Fruit fly (Drosophila melanogaster) whole organism, embryonic: ENCODE data around the gene CG10286.

Experiments used
- Ada2b ChIP-seq: fragments of 200-800 bp; sonication (Bioruptor generic); IDR thresholded peaks from 2 replicates; pipeline ENCODE4 v1.3.6; 2022; ENCODE audit warnings: missing biosample characterization, missing genetic modification characterization
- CG1024 ChIP-seq: fragments of 200-800 bp; sonication (Bioruptor generic); IDR thresholded peaks from 2 replicates; pipeline ENCODE4 v1.3.6; 2022; ENCODE audit warnings: missing biosample characterization, missing genetic modification characterization
- CG10959 ChIP-seq: fragments of 200-800 bp; sonication (Bioruptor generic); IDR thresholded peaks from 2 replicates; pipeline ENCODE4 v1.3.6; 2022; ENCODE audit warnings: missing biosample characterization, missing genetic modification characterization
- CG12155 ChIP-seq: fragments of 200-800 bp; sonication (Bioruptor generic); optimal IDR thresholded peaks from 3 replicates; lab custom pipeline; 2016; ENCODE audit warnings: missing biosample characterization, missing genetic modification characterization
- CG15269 ChIP-seq: fragments of 200-800 bp; sonication (Bioruptor generic); optimal IDR thresholded peaks from 2 replicates; lab custom pipeline; 2018; ENCODE audit warnings: missing biosample characterization, mild to moderate bottlenecking, missing genetic modification characterization, moderate library complexity
- CG16779 ChIP-seq: fragments of 200-800 bp; sonication (Bioruptor generic); IDR thresholded peaks from 2 replicates; pipeline ENCODE4 v1.3.6; 2022; ENCODE audit warnings: missing biosample characterization, missing genetic modification characterization
- CG2199 ChIP-seq: fragments of 200-800 bp; sonication (Bioruptor generic); IDR thresholded peaks from 3 replicates; pipeline ENCODE4 v1.3.6; 2022; ENCODE audit warnings: missing biosample characterization, missing genetic modification characterization
- CG3163 ChIP-seq: fragments of 200-800 bp; sonication (Bioruptor generic); optimal IDR thresholded peaks from 3 replicates; lab custom pipeline; 2016; ENCODE audit warnings: missing biosample characterization, missing genetic modification characterization
- CG3281 ChIP-seq: fragments of 200-800 bp; sonication (Bioruptor generic); optimal IDR thresholded peaks from 3 replicates; lab custom pipeline; 2017; ENCODE audit warnings: missing biosample characterization, mild to moderate bottlenecking, missing genetic modification characterization
- CG33557 ChIP-seq: fragments of 200-800 bp; sonication (Bioruptor generic); optimal IDR thresholded peaks from 2 replicates; lab custom pipeline; 2019; ENCODE audit warnings: missing biosample characterization, mild to moderate bottlenecking, missing genetic modification characterization, moderate library complexity
- CG3407 ChIP-seq: fragments of 200-800 bp; sonication (Bioruptor generic); optimal IDR thresholded peaks from 2 replicates; lab custom pipeline; 2018; ENCODE audit warnings: missing biosample characterization, mild to moderate bottlenecking, missing genetic modification characterization
- CG7786 ChIP-seq: fragments of 200-800 bp; sonication (Bioruptor generic); optimal IDR thresholded peaks from 2 replicates; lab custom pipeline; 2016; ENCODE audit warnings: missing biosample characterization, missing genetic modification characterization
- CG8359 ChIP-seq: fragments of 200-800 bp; sonication (Bioruptor generic); optimal IDR thresholded peaks from 2 replicates; lab custom pipeline; 2017; ENCODE audit warnings: missing biosample characterization, mild to moderate bottlenecking, missing genetic modification characterization, borderline replicate concordance
- CG8388 ChIP-seq: fragments of 200-800 bp; sonication (Bioruptor generic); optimal IDR thresholded peaks from 2 replicates; lab custom pipeline; 2019; ENCODE audit warnings: missing biosample characterization, mild to moderate bottlenecking, missing genetic modification characterization, moderate library complexity
- CG8944 ChIP-seq: fragments of 200-800 bp; sonication (Bioruptor generic); optimal IDR thresholded peaks from 3 replicates; lab custom pipeline; 2016; ENCODE audit warnings: missing biosample characterization, missing genetic modification characterization
- CG9215 ChIP-seq: fragments of 200-800 bp; sonication (Bioruptor generic); IDR thresholded peaks from 2 replicates; pipeline ENCODE4 v1.3.6; 2022; ENCODE audit warnings: missing biosample characterization, missing genetic modification characterization
- CG9932 ChIP-seq: fragments of 200-800 bp; sonication (Bioruptor generic); IDR thresholded peaks from 2 replicates; pipeline ENCODE4 v1.3.6; 2022; ENCODE audit warnings: missing biosample characterization, missing genetic modification characterization
- CkIIα-i1 ChIP-seq: fragments of 200-800 bp; sonication (Bioruptor generic); IDR thresholded peaks from 2 replicates; pipeline ENCODE4 v1.3.6; 2022; ENCODE audit warnings: missing biosample characterization, missing genetic modification characterization
- Deaf1 ChIP-seq: fragments of 200-800 bp; optimal IDR thresholded peaks from 3 replicates; lab custom pipeline; 2019; ENCODE audit warnings: missing biosample characterization, mild to moderate bottlenecking, missing genetic modification characterization, moderate library complexity
- Fer1 ChIP-seq: fragments of 200-800 bp; sonication (Bioruptor generic); optimal IDR thresholded peaks from 2 replicates; lab custom pipeline; 2017; ENCODE audit warnings: missing biosample characterization, mild to moderate bottlenecking, missing genetic modification characterization
- Gug ChIP-seq: fragments of 200-800 bp; sonication (Bioruptor generic); IDR thresholded peaks from 4 replicates; pipeline ENCODE4 v1.3.6; 2022; ENCODE audit warnings: missing biosample characterization, missing genetic modification characterization
- Hr78 ChIP-seq, 2 experiments: fragments of 200-800 bp in 1 of 2; fragments of >200 bp in 1 of 2; sonication (Bioruptor generic) in 1 of 2; optimal IDR thresholded peaks; 2 replicates each; lab custom pipeline; 2017 to 2019; ENCODE audit warnings: missing biosample characterization in 2 of 2, missing genetic modification characterization in 2 of 2, mild to moderate bottlenecking in 1 of 2, moderate library complexity in 1 of 2
- Lim3 ChIP-seq: fragments of 200-800 bp; sonication (Bioruptor generic); IDR thresholded peaks from 2 replicates; pipeline ENCODE4 v1.3.6; 2022; ENCODE audit warnings: missing biosample characterization, missing genetic modification characterization
- Mes4 ChIP-seq: fragments of 200-800 bp; sonication (Bioruptor generic); optimal IDR thresholded peaks from 2 replicates; lab custom pipeline; 2016; ENCODE audit warnings: missing biosample characterization, missing genetic modification characterization
- Neu2 ChIP-seq: fragments of 200-800 bp; sonication (Bioruptor generic); optimal IDR thresholded peaks from 3 replicates; lab custom pipeline; 2016; ENCODE audit warnings: missing biosample characterization, missing genetic modification characterization, borderline replicate concordance
- Oaz ChIP-seq: fragments of 200-800 bp; sonication (Bioruptor generic); IDR thresholded peaks from 2 replicates; pipeline ENCODE4 v1.3.6; 2022; ENCODE audit warnings: missing biosample characterization, missing genetic modification characterization
- Optix ChIP-seq: fragments of 200-800 bp; sonication (Bioruptor generic); IDR thresholded peaks from 3 replicates; pipeline ENCODE4 v1.3.6; 2022; ENCODE audit warnings: missing biosample characterization, missing genetic modification characterization
- Rx ChIP-seq: fragments of 200-800 bp; sonication (Bioruptor generic); IDR thresholded peaks from 2 replicates; pipeline ENCODE4 v1.3.6; 2022; ENCODE audit warnings: missing biosample characterization, missing genetic modification characterization
- Sox100B ChIP-seq: fragments of 200-800 bp; sonication (Bioruptor generic); optimal IDR thresholded peaks from 3 replicates; lab custom pipeline; 2018; ENCODE audit warnings: missing biosample characterization, mild to moderate bottlenecking, missing genetic modification characterization
- Sry-δ ChIP-seq: fragments of 200-800 bp; sonication (Bioruptor generic); optimal IDR thresholded peaks from 2 replicates; lab custom pipeline; 2016; ENCODE audit warnings: missing biosample characterization, missing genetic modification characterization
- TFAM ChIP-seq: fragments of 200-800 bp; sonication (Bioruptor generic); optimal IDR thresholded peaks from 2 replicates; lab custom pipeline; 2017; ENCODE audit warnings: missing biosample characterization, missing genetic modification characterization, inconsistent platforms
- Usf ChIP-seq: fragments of 200-800 bp; sonication (Bioruptor generic); optimal IDR thresholded peaks from 2 replicates; lab custom pipeline; 2017; ENCODE audit warnings: missing genotype, missing biosample characterization, missing genetic modification characterization
- Xbp1 ChIP-seq: fragments of 200-800 bp; sonication (Bioruptor generic); optimal IDR thresholded peaks from 3 replicates; lab custom pipeline; 2016; ENCODE audit warnings: missing biosample characterization, mild to moderate bottlenecking, missing genetic modification characterization
- Xrp1 ChIP-seq: fragments of 200-800 bp; sonication (Bioruptor generic); IDR thresholded peaks from 2 replicates; pipeline ENCODE4 v1.3.6; 2022; ENCODE audit warnings: missing biosample characterization, missing genetic modification characterization
- amos ChIP-seq: fragments of 200-800 bp; sonication (Bioruptor generic); IDR thresholded peaks from 2 replicates; pipeline ENCODE4 v1.3.6; 2022; ENCODE audit warnings: missing biosample characterization, missing genetic modification characterization; ENCODE audit not compliant: partially characterized antibody
- cas ChIP-seq: fragments of 200-800 bp; sonication (Bioruptor generic); IDR thresholded peaks from 2 replicates; pipeline ENCODE4 v1.3.6; 2022; ENCODE audit warnings: missing biosample characterization, missing genetic modification characterization
- cato ChIP-seq: fragments of 200-800 bp; sonication (Bioruptor generic); optimal IDR thresholded peaks from 2 replicates; lab custom pipeline; 2016; ENCODE audit warnings: missing biosample characterization, missing genetic modification characterization, borderline replicate concordance
- chinmo ChIP-seq: fragments of 200-800 bp; sonication (Bioruptor generic); IDR thresholded peaks from 4 replicates; pipeline ENCODE4 v1.3.6; 2022; ENCODE audit warnings: missing biosample characterization, missing genetic modification characterization; ENCODE audit not compliant: partially characterized antibody
- gcm2 ChIP-seq: fragments of 200-800 bp; sonication (Bioruptor generic); optimal IDR thresholded peaks from 2 replicates; lab custom pipeline; 2016; ENCODE audit warnings: missing biosample characterization, missing genetic modification characterization
- gt ChIP-seq: fragments of 200-800 bp; sonication (Bioruptor generic); IDR thresholded peaks from 2 replicates; pipeline ENCODE4 v1.3.6; 2022; ENCODE audit warnings: missing biosample characterization, missing genetic modification characterization
- kah ChIP-seq: fragments of 200-800 bp; sonication (Bioruptor generic); optimal IDR thresholded peaks from 2 replicates; lab custom pipeline; 2018; ENCODE audit warnings: missing biosample characterization, mild to moderate bottlenecking, missing genetic modification characterization
- lilli ChIP-seq: fragments of 200-800 bp; sonication (Bioruptor generic); optimal IDR thresholded peaks from 3 replicates; lab custom pipeline; 2016; ENCODE audit warnings: missing biosample characterization, missing genetic modification characterization
- lola ChIP-seq, 3 experiments: fragments of >200 bp in 2 of 3; fragments of 200-800 bp in 1 of 3; sonication (Bioruptor generic) in 1 of 3; optimal IDR thresholded peaks; 2 replicates each; lab custom pipeline; 2017 to 2019; ENCODE audit warnings: missing biosample characterization in 3 of 3, missing genetic modification characterization in 3 of 3, mild to moderate bottlenecking in 1 of 3, moderate library complexity in 1 of 3
- luna ChIP-seq: fragments of 200-800 bp; sonication (Bioruptor generic); optimal IDR thresholded peaks from 2 replicates; lab custom pipeline; 2016; ENCODE audit warnings: missing biosample characterization, missing genetic modification characterization
- maf-S ChIP-seq: fragments of 200-800 bp; sonication (Bioruptor generic); optimal IDR thresholded peaks from 2 replicates; lab custom pipeline; 2016; ENCODE audit warnings: missing biosample characterization, missing genetic modification characterization
- nerfin-1 ChIP-seq: fragments of 200-800 bp; sonication (Bioruptor generic); optimal IDR thresholded peaks from 3 replicates; lab custom pipeline; 2019; ENCODE audit warnings: missing biosample characterization, mild to moderate bottlenecking, missing genetic modification characterization, moderate library complexity
- nom ChIP-seq: fragments of 200-800 bp; sonication (Bioruptor generic); optimal IDR thresholded peaks from 2 replicates; lab custom pipeline; 2017; ENCODE audit warnings: missing biosample characterization, missing genetic modification characterization, mild to moderate bottlenecking, moderate library complexity, missing genetic modification reagents
- sens-2 ChIP-seq: fragments of 200-800 bp; sonication (Bioruptor generic); IDR thresholded peaks from 2 replicates; pipeline ENCODE4 v1.3.6; 2022; ENCODE audit warnings: missing biosample characterization, missing genetic modification characterization
- shn ChIP-seq: fragments of 200-800 bp; sonication (Bioruptor generic); optimal IDR thresholded peaks from 3 replicates; lab custom pipeline; 2016; ENCODE audit warnings: missing biosample characterization, missing genetic modification characterization
- tio ChIP-seq: fragments of 200-800 bp; sonication (Bioruptor generic); optimal IDR thresholded peaks from 2 replicates; lab custom pipeline; 2017; ENCODE audit warnings: missing biosample characterization, missing genetic modification characterization, inconsistent platforms

The CG10286 gene

DNA sequence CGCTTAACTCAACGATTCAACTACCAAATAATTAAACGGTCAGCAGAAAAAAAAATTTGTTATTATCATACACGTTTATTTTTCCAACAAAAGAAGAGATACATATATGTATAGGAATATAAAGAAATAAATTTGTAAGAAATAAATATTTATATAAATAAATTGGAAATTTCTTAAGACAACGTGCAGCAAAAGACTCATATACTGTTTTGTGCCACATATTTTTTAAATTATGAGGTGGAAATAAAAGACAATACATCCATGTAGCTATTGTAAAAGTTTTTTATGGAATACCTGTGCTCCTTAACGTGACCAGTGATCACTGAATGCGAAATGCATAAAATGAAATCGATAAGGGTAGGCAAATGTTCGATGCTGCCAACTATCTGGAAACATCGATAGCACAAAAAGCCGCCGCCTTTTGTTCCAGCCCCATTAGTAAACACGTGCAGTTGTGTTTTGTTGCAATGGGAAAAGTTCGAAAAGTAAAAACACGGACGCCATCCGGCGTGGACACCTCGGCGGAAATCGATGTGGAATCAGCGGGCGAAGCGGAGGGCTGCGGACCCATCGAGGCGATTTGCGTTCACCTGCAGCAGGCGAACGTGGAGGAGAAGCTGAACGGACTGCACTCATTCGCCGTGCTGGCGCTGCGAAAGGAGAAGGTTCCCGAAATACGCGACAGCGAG, at the start of gene CG10286 (continued):
- no peak for TF ChIP-seq CG15269
- TF ChIP-seq CG12155 (GFP tag; lab: Kevin White, UChicago), result no peak
- TF ChIP-seq Deaf1 (tag; lab: Kevin White, UChicago), result no peak
- no peak; the same call in 2 of the 3 replicates for TF ChIP-seq CG2199 (GFP tag; lab: Robert Waterston, UW)
- no peak for TF ChIP-seq Xbp1
- TF ChIP-seq CG10959 (GFP tag; lab: Robert Waterston, UW), result no peak
- TF ChIP-seq CG9932 (GFP tag; lab: Robert Waterston, UW), result peak; percentile 64
- TF ChIP-seq CG16779, result no peak
- TF ChIP-seq kah (GFP tag; lab: Kevin White, UChicago), result no peak
- peak; percentile 83 for TF ChIP-seq Sry-δ (GFP tag; lab: Kevin White, UChicago)
- TF ChIP-seq Hr78 (GFP tag; optimal IDR thresholded peaks at IDR 0.05; lab: Kevin White, UChicago), result no peak
- TF ChIP-seq maf-S, result no peak
- no peak for TF ChIP-seq Fer1 (GFP tag; lab: Kevin White, UChicago)
- no peak for TF ChIP-seq gcm2 (GFP tag; lab: Kevin White, UChicago)
- no peak; the same call in 1 of the 2 replicates for TF ChIP-seq Ada2b
- TF ChIP-seq CkIIα-i1 (GFP tag; lab: Robert Waterston, UW), result no peak
- peak; percentile 76 for TF ChIP-seq nerfin-1 (tag; lab: Kevin White, UChicago)
- TF ChIP-seq lilli (GFP tag; lab: Kevin White, UChicago), result peak; percentile 2
- TF ChIP-seq shn, result no peak
- TF ChIP-seq Sox100B (GFP tag; lab: Kevin White, UChicago), result no peak
- peak; percentile 34 for TF ChIP-seq CG8388
- no peak for TF ChIP-seq CG3407 (GFP tag; lab: Kevin White, UChicago)
- peak; percentile 43 for TF ChIP-seq Xrp1 (GFP tag; lab: Robert Waterston, UW)
- no peak for TF ChIP-seq sens-2 (GFP tag; lab: Robert Waterston, UW)
- no peak for TF ChIP-seq CG7786 (GFP tag; lab: Kevin White, UChicago)
- TF ChIP-seq Gug, result no peak
- TF ChIP-seq CG8944 (GFP tag; lab: Kevin White, UChicago), result no peak
- no peak for TF ChIP-seq CG33557 (GFP tag; lab: Kevin White, UChicago)
- no peak for TF ChIP-seq Optix
- TF ChIP-seq tio (GFP tag; lab: Kevin White, UChicago), result no peak
- peak; percentile 86 for TF ChIP-seq amos
- no peak for TF ChIP-seq CG8359
- TF ChIP-seq CG3281 (GFP tag; lab: Kevin White, UChicago), result peak; percentile 33
- TF ChIP-seq lola (GFP tag; optimal IDR thresholded peaks at IDR 0.05; lab: Kevin White, UChicago), result no peak
- TF ChIP-seq CG9215, result no peak
- no peak for TF ChIP-seq Neu2 (GFP tag; lab: Kevin White, UChicago)
- TF ChIP-seq Lim3, result no peak
- no peak for TF ChIP-seq luna
- TF ChIP-seq gt (GFP tag; lab: Robert Waterston, UW), result no peak
- peak; percentile 77; the same call in 1 of the 4 replicates for TF ChIP-seq chinmo
- no peak for TF ChIP-seq Usf (GFP tag; lab: Kevin White, UChicago)
- TF ChIP-seq Mes4 (GFP tag; lab: Kevin White, UChicago), result no peak
- TF ChIP-seq cas (GFP tag; lab: Robert Waterston, UW), result no peak
- peak; percentile 62; the same call in 1 of the 2 replicates for TF ChIP-seq CG1024
- TF ChIP-seq CG3163 (GFP tag; lab: Kevin White, UChicago), result no peak
- peak; percentile 34; the same call in 1 of the 2 replicates for TF ChIP-seq Oaz (GFP tag; lab: Robert Waterston, UW)
- no peak for TF ChIP-seq TFAM (GFP tag; lab: Kevin White, UChicago)
- TF ChIP-seq nom, result no peak
- no peak for TF ChIP-seq cato
- peak; percentile 31; the same call in 1 of the 2 replicates for TF ChIP-seq Rx (GFP tag; lab: Robert Waterston, UW)
